Fruit fly (Drosophila melanogaster) whole organism, embryonic: ENCODE measurements around the gene Tace.

Experiments
- CG10267 ChIP-seq: fragments of 200-800 bp; sonication (Bioruptor generic); optimal IDR thresholded peaks from 2 replicates; lab custom pipeline; 2018; ENCODE audit warnings: missing biosample characterization, mild to moderate bottlenecking, missing genetic modification characterization, moderate library complexity
- CG10321 ChIP-seq: fragments of 200-800 bp; sonication (Bioruptor generic); IDR thresholded peaks from 2 replicates; pipeline ENCODE4 v1.3.6; 2022; ENCODE audit warnings: missing biosample characterization, missing genetic modification characterization
- CG11085 ChIP-seq: fragments of 200-800 bp; sonication (Bioruptor generic); IDR thresholded peaks from 2 replicates; pipeline ENCODE4 v1.3.6; 2022; ENCODE audit warnings: missing biosample characterization, missing genetic modification characterization
- CG11093 ChIP-seq: fragments of 200-800 bp; sonication (Bioruptor generic); IDR thresholded peaks from 3 replicates; pipeline ENCODE4 v1.3.6; 2022; ENCODE audit warnings: missing biosample characterization, missing genetic modification characterization
- CG15514 ChIP-seq: fragments of 200-800 bp; sonication (Bioruptor generic); optimal IDR thresholded peaks from 3 replicates; lab custom pipeline; 2017; ENCODE audit warnings: missing biosample characterization, missing genetic modification characterization, mild to moderate bottlenecking, moderate library complexity, missing genetic modification reagents
- CG16813 ChIP-seq: fragments of 200-800 bp; sonication (Bioruptor generic); IDR thresholded peaks from 3 replicates; pipeline ENCODE4 v1.3.6; 2022; ENCODE audit warnings: missing biosample characterization, missing genetic modification characterization; ENCODE audit not compliant: partially characterized antibody
- CG2202 ChIP-seq: fragments of 200-800 bp; sonication (Bioruptor generic); optimal IDR thresholded peaks from 2 replicates; lab custom pipeline; 2018; ENCODE audit warnings: missing biosample characterization, mild to moderate bottlenecking, missing genetic modification characterization
- CG32772 ChIP-seq: fragments of 200-800 bp; sonication (Bioruptor generic); IDR thresholded peaks from 2 replicates; pipeline ENCODE4 v1.3.6; 2022; ENCODE audit warnings: missing biosample characterization, missing genetic modification characterization
- CG33557 ChIP-seq: fragments of 200-800 bp; sonication (Bioruptor generic); optimal IDR thresholded peaks from 2 replicates; lab custom pipeline; 2019; ENCODE audit warnings: missing biosample characterization, mild to moderate bottlenecking, missing genetic modification characterization, moderate library complexity
- CG3726 ChIP-seq: fragments of 200-800 bp; sonication (Bioruptor generic); IDR thresholded peaks from 3 replicates; pipeline ENCODE4, ENCODE4 v1.3.6; 2022; ENCODE audit warnings: missing biosample characterization, missing genetic modification characterization
- CG4360 ChIP-seq: fragments of 200-800 bp; sonication (Bioruptor generic); IDR thresholded peaks from 2 replicates; pipeline ENCODE4 v1.3.6; 2022; ENCODE audit warnings: missing biosample characterization, missing genetic modification characterization
- CG43689 ChIP-seq: fragments of 200-800 bp; sonication (Bioruptor generic); IDR thresholded peaks from 2 replicates; pipeline ENCODE4 v1.3.6; 2022; ENCODE audit warnings: missing biosample characterization, missing genetic modification characterization
- CG4854 ChIP-seq: fragments of 200-800 bp; sonication (Bioruptor generic); optimal IDR thresholded peaks from 2 replicates; lab custom pipeline; 2016; ENCODE audit warnings: missing biosample characterization, missing genetic modification characterization, inconsistent platforms
- CG7372 ChIP-seq: fragments of 200-800 bp; sonication (Bioruptor generic); IDR thresholded peaks from 2 replicates; pipeline ENCODE4 v1.3.6; 2022; ENCODE audit warnings: missing biosample characterization, missing genetic modification characterization
- CG8281 ChIP-seq: fragments of 200-800 bp; sonication (Bioruptor generic); optimal IDR thresholded peaks from 2 replicates; lab custom pipeline; 2018; ENCODE audit warnings: missing biosample characterization, mild to moderate bottlenecking, missing genetic modification characterization, moderate library complexity
- CG8290 ChIP-seq, 3 experiments: fragments of 200-800 bp; sonication (Bioruptor generic); optimal IDR thresholded peaks; 2 replicates each; lab custom pipeline; 2016 to 2019; ENCODE audit warnings: missing biosample characterization in 3 of 3, missing genetic modification characterization in 3 of 3, mild to moderate bottlenecking in 2 of 3, moderate library complexity in 1 of 3
- CG8359 ChIP-seq: fragments of 200-800 bp; sonication (Bioruptor generic); optimal IDR thresholded peaks from 2 replicates; lab custom pipeline; 2017; ENCODE audit warnings: missing biosample characterization, mild to moderate bottlenecking, missing genetic modification characterization, borderline replicate concordance
- CG8478 ChIP-seq: fragments of >200 bp; optimal IDR thresholded peaks from 2 replicates; lab custom pipeline; 2018
- CG9876 ChIP-seq: fragments of 200-800 bp; sonication (Bioruptor generic); optimal IDR thresholded peaks from 2 replicates; lab custom pipeline; 2016; ENCODE audit warnings: missing biosample characterization, missing genetic modification characterization
- CHES-1-like ChIP-seq: fragments of 200-800 bp; sonication (Bioruptor generic); optimal IDR thresholded peaks from 2 replicates; lab custom pipeline; 2016; ENCODE audit warnings: missing biosample characterization, missing genetic modification characterization
- CoRest ChIP-seq: fragments of 200-800 bp; sonication (Bioruptor generic); optimal IDR thresholded peaks from 3 replicates; lab custom pipeline; 2018; ENCODE audit warnings: missing biosample characterization, mild to moderate bottlenecking, missing genetic modification characterization, moderate library complexity
- CrebB ChIP-seq: fragments of 200-800 bp; sonication (Bioruptor generic); optimal IDR thresholded peaks from 3 replicates; lab custom pipeline; 2018; ENCODE audit warnings: missing biosample characterization, mild to moderate bottlenecking, missing genetic modification characterization
- D ChIP-seq, 2 experiments: fragments of 200-800 bp in 1 of 2; fragments of >200 bp in 1 of 2; sonication (Bioruptor generic) in 1 of 2; optimal IDR thresholded peaks; 2 replicates in 1 of 2; 3 replicates in 1 of 2; lab custom pipeline; 2017; ENCODE audit warnings: mild to moderate bottlenecking in 1 of 2, missing biosample characterization in 1 of 2, missing genetic modification characterization in 1 of 2, missing genetic modification reagents in 1 of 2
- Deaf1 ChIP-seq: fragments of 200-800 bp; optimal IDR thresholded peaks from 3 replicates; lab custom pipeline; 2019; ENCODE audit warnings: missing biosample characterization, mild to moderate bottlenecking, missing genetic modification characterization, moderate library complexity
- HHEX ChIP-seq: fragments of 200-800 bp; sonication (Bioruptor generic); optimal IDR thresholded peaks from 3 replicates; lab custom pipeline; 2017; ENCODE audit warnings: missing biosample characterization, mild to moderate bottlenecking, missing genetic modification characterization, missing genetic modification reagents
- HLHmδ ChIP-seq: fragments of 200-800 bp; sonication (Bioruptor generic); optimal IDR thresholded peaks from 2 replicates; lab custom pipeline; 2018; ENCODE audit warnings: missing biosample characterization, mild to moderate bottlenecking, missing genetic modification characterization, moderate library complexity
- Lpt ChIP-seq: fragments of >200 bp; optimal IDR thresholded peaks from 2 replicates; lab custom pipeline; 2018; ENCODE audit warnings: missing biosample characterization, missing genetic modification characterization
- NK7.1 ChIP-seq: fragments of 200-800 bp; sonication (Bioruptor generic); optimal IDR thresholded peaks from 3 replicates; lab custom pipeline; 2016; ENCODE audit warnings: missing biosample characterization, missing genetic modification characterization
- Nf-YB ChIP-seq: fragments of 200-800 bp; sonication (Bioruptor generic); optimal IDR thresholded peaks from 3 replicates; lab custom pipeline; 2019; ENCODE audit warnings: missing biosample characterization, mild to moderate bottlenecking, missing genetic modification characterization, moderate library complexity
- Ptx1 ChIP-seq: fragments of 200-800 bp; sonication (Bioruptor generic); IDR thresholded peaks from 2 replicates; pipeline ENCODE4 v1.3.6; 2022; ENCODE audit warnings: missing biosample characterization, missing genetic modification characterization
- Tbp ChIP-seq: fragments of >200 bp; optimal IDR thresholded peaks from 2 replicates; lab custom pipeline; 2018; ENCODE audit warnings: missing biosample characterization, missing genetic modification characterization
- cas ChIP-seq: fragments of 200-800 bp; sonication (Bioruptor generic); IDR thresholded peaks from 2 replicates; pipeline ENCODE4 v1.3.6; 2022; ENCODE audit warnings: missing biosample characterization, missing genetic modification characterization
- chinmo ChIP-seq: fragments of 200-800 bp; sonication (Bioruptor generic); IDR thresholded peaks from 4 replicates; pipeline ENCODE4 v1.3.6; 2022; ENCODE audit warnings: missing biosample characterization, missing genetic modification characterization; ENCODE audit not compliant: partially characterized antibody
- chm ChIP-seq: fragments of 200-800 bp; sonication (Bioruptor generic); IDR thresholded peaks from 2 replicates; pipeline ENCODE4 v1.3.6; 2022; ENCODE audit warnings: missing biosample characterization, missing genetic modification characterization
- ci ChIP-seq: fragments of 200-800 bp; sonication (Bioruptor generic); IDR thresholded peaks from 3 replicates; pipeline ENCODE4 v1.3.6; 2022; ENCODE audit warnings: missing biosample characterization, missing genetic modification characterization
- dm ChIP-seq: fragments of 200-800 bp; sonication (Bioruptor generic); optimal IDR thresholded peaks from 3 replicates; lab custom pipeline; 2016; ENCODE audit warnings: missing biosample characterization, missing genetic modification characterization
- fd64A ChIP-seq: fragments of 200-800 bp; sonication (Bioruptor generic); optimal IDR thresholded peaks from 3 replicates; lab custom pipeline; 2018; ENCODE audit warnings: missing biosample characterization, mild to moderate bottlenecking, missing genetic modification characterization
- ftz-f1 ChIP-seq: fragments of 200-800 bp; sonication (Bioruptor generic); optimal IDR thresholded peaks from 2 replicates; lab custom pipeline; 2016; ENCODE audit warnings: missing biosample characterization, missing genetic modification characterization
- gce ChIP-seq: fragments of 200-800 bp; sonication (Bioruptor generic); IDR thresholded peaks from 3 replicates; pipeline ENCODE4 v1.3.6; 2022; ENCODE audit warnings: missing biosample characterization, missing genetic modification characterization
- gcm2 ChIP-seq: fragments of 200-800 bp; sonication (Bioruptor generic); optimal IDR thresholded peaks from 2 replicates; lab custom pipeline; 2016; ENCODE audit warnings: missing biosample characterization, missing genetic modification characterization
- ham ChIP-seq: fragments of 200-800 bp; sonication (Bioruptor generic); IDR thresholded peaks from 2 replicates; pipeline ENCODE4 v1.3.6; 2022; ENCODE audit warnings: missing biosample characterization, missing genetic modification characterization
- jigr1 ChIP-seq: fragments of 200-800 bp; sonication (Bioruptor generic); IDR thresholded peaks from 3 replicates; pipeline ENCODE4 v1.3.6; 2022; ENCODE audit warnings: missing biosample characterization, missing genetic modification characterization
- sd ChIP-seq: fragments of 200-800 bp; sonication (Bioruptor generic); optimal IDR thresholded peaks from 3 replicates; lab custom pipeline; 2018; ENCODE audit warnings: missing biosample characterization, mild to moderate bottlenecking, missing genetic modification characterization, moderate library complexity
- slbo ChIP-seq: fragments of 200-800 bp; sonication (Bioruptor generic); IDR thresholded peaks from 2 replicates; pipeline ENCODE4 v1.3.6; 2022; ENCODE audit warnings: missing biosample characterization, missing genetic modification characterization
- slp2 ChIP-seq: fragments of 200-800 bp; sonication (Bioruptor generic); optimal IDR thresholded peaks from 2 replicates; lab custom pipeline; 2016; ENCODE audit warnings: missing biosample characterization, missing genetic modification characterization
- tin ChIP-seq: fragments of 200-800 bp; sonication (Bioruptor generic); optimal IDR thresholded peaks from 3 replicates; lab custom pipeline; 2016; ENCODE audit warnings: missing biosample characterization, missing genetic modification characterization
- trh ChIP-seq: fragments of 200-800 bp; sonication (Bioruptor generic); optimal IDR thresholded peaks from 2 replicates; lab custom pipeline; 2016; ENCODE audit warnings: missing biosample characterization, missing genetic modification characterization
- vvl ChIP-seq: fragments of 200-800 bp; sonication (Bioruptor generic); IDR thresholded peaks from 2 replicates; pipeline ENCODE4 v1.3.6; 2022; ENCODE audit warnings: missing biosample characterization, missing genetic modification characterization
- wdn ChIP-seq: fragments of 200-800 bp; sonication (Bioruptor generic); IDR thresholded peaks from 2 replicates; pipeline ENCODE4 v1.3.6; 2022; ENCODE audit warnings: missing biosample characterization, missing genetic modification characterization
- zen2 ChIP-seq: fragments of 200-800 bp; sonication (Bioruptor generic); IDR thresholded peaks from 3 replicates; pipeline ENCODE4 v1.3.6; 2022; ENCODE audit warnings: missing biosample characterization, missing genetic modification characterization; ENCODE audit not compliant: partially characterized antibody

The Tace gene

dm6 chr3R:30014977-30015514 is 14.7 kb downstream of the Tace start, which contains the start of gene CG7920 (continued):
- TF ChIP-seq CG8290 (GFP tag; optimal IDR thresholded peaks at IDR 0.05; lab: Kevin White, UChicago), result peak; percentile 2
- peak in 1 of 2 experiments; percentile 46 for TF ChIP-seq CG8290 (tag; optimal IDR thresholded peaks at IDR 0.05; lab: Kevin White, UChicago)
- TF ChIP-seq ci (GFP tag; lab: Robert Waterston, UW), result peak; percentile 48; the same call in 2 of the 3 replicates
- peak; percentile 22; the same call in 1 of the 2 replicates for TF ChIP-seq slbo (GFP tag; lab: Robert Waterston, UW)
- no peak for TF ChIP-seq Lpt (GFP tag; lab: Kevin White, UChicago)
- TF ChIP-seq CG9876 (GFP tag; lab: Kevin White, UChicago), result no peak
- 0 out of 2 replicates have a peak, but pooled peaks have one; percentile 8 for TF ChIP-seq Ptx1 (GFP tag; lab: Robert Waterston, UW)
- TF ChIP-seq CG16813 (GFP tag; lab: Robert Waterston, UW), result peak; percentile 75
- no peak for TF ChIP-seq CG7372 (GFP tag; lab: Robert Waterston, UW)
- no peak for TF ChIP-seq fd64A (GFP tag; lab: Kevin White, UChicago)
- peak; percentile 9 for TF ChIP-seq tin (GFP tag; lab: Kevin White, UChicago)
- peak; percentile 44; the same call in 1 of the 3 replicates for TF ChIP-seq zen2 (GFP tag; lab: Robert Waterston, UW)
- no peak for TF ChIP-seq gce (GFP tag; lab: Robert Waterston, UW)
- peak; percentile 98 for TF ChIP-seq CG15514 (GFP tag; lab: Kevin White, UChicago)
- TF ChIP-seq CG11085, result no peak
- TF ChIP-seq CG8359 (GFP tag; lab: Kevin White, UChicago), result no peak
- TF ChIP-seq wdn (GFP tag; lab: Robert Waterston, UW), result no peak
- peak; percentile 27 for TF ChIP-seq Deaf1 (tag; lab: Kevin White, UChicago)
- no peak for TF ChIP-seq CG43689
- TF ChIP-seq CG2202 (tag; lab: Kevin White, UChicago), result no peak
- peak; percentile 34 for TF ChIP-seq CoRest (tag; lab: Kevin White, UChicago)
- no peak for TF ChIP-seq CG33557 (GFP tag; lab: Kevin White, UChicago)
- TF ChIP-seq ham (GFP tag; lab: Robert Waterston, UW), result no peak
- 0 out of 2 replicates have a peak, but pooled peaks have one; percentile 27 for TF ChIP-seq CG10321 (GFP tag; lab: Robert Waterston, UW)
- TF ChIP-seq ftz-f1 (GFP tag; lab: Kevin White, UChicago), result no peak
- no peak for TF ChIP-seq CG11093
- TF ChIP-seq dm (GFP tag; lab: Kevin White, UChicago), result peak; percentile 41
- TF ChIP-seq gcm2, result no peak
- no peak for TF ChIP-seq slp2 (GFP tag; lab: Kevin White, UChicago)
- TF ChIP-seq D (optimal IDR thresholded peaks at IDR 0.05; lab: Kevin White, UChicago), result no peak
- no peak for TF ChIP-seq D (GFP tag; optimal IDR thresholded peaks at IDR 0.05; lab: Kevin White, UChicago)
- no peak for TF ChIP-seq trh (GFP tag; lab: Kevin White, UChicago)
- no peak for TF ChIP-seq CG4360 (GFP tag; lab: Robert Waterston, UW)
- no peak for TF ChIP-seq jigr1 (GFP tag; lab: Robert Waterston, UW)
- 0 out of 3 replicates have a peak, but pooled peaks have one; percentile 6 for TF ChIP-seq CG3726 (GFP tag; lab: Robert Waterston, UW)
- no peak for TF ChIP-seq HLHmδ (GFP tag; lab: Kevin White, UChicago)
- TF ChIP-seq chinmo (GFP tag; lab: Robert Waterston, UW), result peak; percentile 76; the same call in 2 of the 4 replicates
- TF ChIP-seq Nf-YB (GFP tag; lab: Kevin White, UChicago), result no peak
- TF ChIP-seq HHEX, result no peak
- TF ChIP-seq sd, result peak; percentile 22
- peak; percentile 98 for TF ChIP-seq CG10267 (tag; lab: Kevin White, UChicago)
- TF ChIP-seq vvl, result no peak; the same call in 1 of the 2 replicates
- TF ChIP-seq NK7.1, result no peak
- TF ChIP-seq Tbp (GFP tag; lab: Kevin White, UChicago), result no peak
- TF ChIP-seq CG4854 (GFP tag; lab: Kevin White, UChicago), result no peak
- TF ChIP-seq CG8281 (tag; lab: Kevin White, UChicago), result no peak
- TF ChIP-seq CHES-1-like (GFP tag; lab: Kevin White, UChicago), result peak; percentile 3
- TF ChIP-seq CG8478 (lab: Kevin White, UChicago), result no peak
- no peak for TF ChIP-seq CG32772 (GFP tag; lab: Robert Waterston, UW)
- peak; percentile 22; the same call in 1 of the 2 replicates for TF ChIP-seq chm (GFP tag; lab: Robert Waterston, UW)
- peak; percentile 41 for TF ChIP-seq CrebB (tag; lab: Kevin White, UChicago)
- TF ChIP-seq cas (GFP tag; lab: Robert Waterston, UW), result no peak
